Worm (Caenorhabditis elegans): ENCODE measurements around the gene fipr-15.

- TF ChIP-seq W03F9.2 (tag; optimal IDR thresholded peaks at IDR 0.05) = no peak
- TF ChIP-seq him-1 (tag; optimal IDR thresholded peaks at IDR 0.05) = no peak
Measured at ce11 chrIV:10909708-10910107, 29.3 kb downstream of the fipr-15 start, which contains the start of gene pyk-2.
